Worm (Caenorhabditis elegans) whole organism, L2 larva: Measurements from ENCODE around the gene H06H21.8.

Experiments used
- F13H6.1 ChIP-seq: sonication (generic microtip); optimal IDR thresholded peaks from 2 replicates; lab custom pipeline; 2016; ENCODE audit warnings: missing genetic modification characterization, missing compliant biosample characterization
- ceh-82 ChIP-seq: fragments of 150-350 bp; optimal IDR thresholded peaks from 2 replicates; lab custom pipeline; 2014; ENCODE audit warnings: missing biosample characterization, missing genetic modification characterization
- dmd-4 ChIP-seq: sonication (generic microtip); optimal IDR thresholded peaks from 2 replicates; lab custom pipeline; 2017; ENCODE audit warnings: missing biosample characterization, missing genetic modification characterization
- fos-1 ChIP-seq: fragments of 150-350 bp; optimal IDR thresholded peaks from 2 replicates; lab custom pipeline; 2014; ENCODE audit warnings: missing biosample characterization, missing genetic modification characterization
- lin-11 ChIP-seq: fragments of 150-350 bp; sonication (generic microtip); optimal IDR thresholded peaks from 2 replicates; lab custom pipeline; 2014; ENCODE audit warnings: missing biosample characterization, missing genetic modification characterization, inconsistent platforms, mixed read lengths
- nhr-11 ChIP-seq: fragments of 150-350 bp; optimal IDR thresholded peaks from 2 replicates; lab custom pipeline; 2014; ENCODE audit warnings: missing biosample characterization, missing genetic modification characterization
- nhr-12 ChIP-seq: fragments of 150-350 bp; optimal IDR thresholded peaks from 2 replicates; lab custom pipeline; 2014; ENCODE audit warnings: missing biosample characterization, missing genetic modification characterization
- nhr-237 ChIP-seq: fragments of 150-350 bp; optimal IDR thresholded peaks from 2 replicates; lab custom pipeline; 2014; ENCODE audit warnings: missing biosample characterization, missing genetic modification characterization
- nhr-6 ChIP-seq: fragments of 150-350 bp; optimal IDR thresholded peaks from 2 replicates; lab custom pipeline; 2014; ENCODE audit warnings: missing biosample characterization, missing genetic modification characterization
- snpc-4 ChIP-seq: fragments of 150-350 bp; optimal IDR thresholded peaks from 2 replicates; lab custom pipeline; 2014; ENCODE audit warnings: missing biosample characterization, missing genetic modification characterization
- unc-62 ChIP-seq: fragments of 150-350 bp; optimal IDR thresholded peaks from 2 replicates; lab custom pipeline; 2014; ENCODE audit warnings: missing biosample characterization, missing genetic modification reagents, missing genetic modification characterization

ce11 chrIV:4867610-4868009 is 46.7 kb upstream of the H06H21.8 start, which contains the start of gene str-172:
- TF ChIP-seq nhr-6 (tag; lab: Kevin White, UChicago) (no peak), unc-62 (no peak), nhr-237 (tag; lab: Kevin White, UChicago) (no peak), F13H6.1 (tag; lab: Kevin White, UChicago) (no peak), dmd-4 (tag; lab: Kevin White, UChicago) (no peak), ceh-82 (tag; lab: Kevin White, UChicago) (no peak), nhr-12 (tag; lab: Kevin White, UChicago) (no peak), snpc-4 (tag; lab: Kevin White, UChicago) (no peak), fos-1 (tag; lab: Kevin White, UChicago) (no peak), nhr-11 (no peak), lin-11 (tag; lab: Kevin White, UChicago) (no peak)
